Fruit fly (Drosophila melanogaster): ENCODE results near the gene CG12995.

- no peak for TF ChIP-seq Sin3A (optimal IDR thresholded peaks at IDR 0.05)
- no peak for TF ChIP-seq Myc (optimal IDR thresholded peaks at IDR 0.05)
- no peak for TF ChIP-seq insv (optimal IDR thresholded peaks at IDR 0.05)
- TF ChIP-seq psq (optimal IDR thresholded peaks at IDR 0.05): no peak
- no peak for TF ChIP-seq h (optimal IDR thresholded peaks at IDR 0.05)
- TF ChIP-seq ttk (optimal IDR thresholded peaks at IDR 0.05): no peak
Observed at dm6 chrX:17178484-17178921, 31.3 kb downstream of the CG12995 start.
